Worm (Caenorhabditis elegans) whole organism, young adult: ENCODE measurements around the gene tag-65.

Experiments used
- F55B11.4 ChIP-seq: sonication (generic microtip); optimal IDR thresholded peaks from 2 replicates; lab custom pipeline; 2016; ENCODE audit warnings: missing compliant biosample characterization, missing genetic modification characterization, borderline replicate concordance; ENCODE audit not compliant: insufficient read depth
- lir-1 ChIP-seq: fragments of 200-800 bp; sonication (Bioruptor generic); conservative IDR thresholded peaks from 2 replicates; pipeline ENCODE4 v1.3.6; 2022; ENCODE audit warnings: missing genetic modification reagents, missing genetic modification characterization, missing compliant biosample characterization
- snpc-4 ChIP-seq, 5 experiments: fragments of 150-350 bp in 1 of 5; sonication (generic microtip) in 4 of 5; optimal IDR thresholded peaks; 2 replicates each; lab custom pipeline; 2014 to 2018; ENCODE audit warnings: missing genetic modification characterization in 5 of 5, missing biosample characterization in 3 of 5, antibody characterized with exemption in 2 of 5, mild to moderate bottlenecking in 2 of 5, missing compliant biosample characterization in 2 of 5, missing genotype in 2 of 5, moderate library complexity in 2 of 5, missing genetic modification reagents in 1 of 5
- unc-62 ChIP-seq: fragments of 150-350 bp; optimal IDR thresholded peaks from 2 replicates; lab custom pipeline; 2014; ENCODE audit warnings: missing biosample characterization, missing genetic modification reagents, missing genetic modification characterization

DNA sequence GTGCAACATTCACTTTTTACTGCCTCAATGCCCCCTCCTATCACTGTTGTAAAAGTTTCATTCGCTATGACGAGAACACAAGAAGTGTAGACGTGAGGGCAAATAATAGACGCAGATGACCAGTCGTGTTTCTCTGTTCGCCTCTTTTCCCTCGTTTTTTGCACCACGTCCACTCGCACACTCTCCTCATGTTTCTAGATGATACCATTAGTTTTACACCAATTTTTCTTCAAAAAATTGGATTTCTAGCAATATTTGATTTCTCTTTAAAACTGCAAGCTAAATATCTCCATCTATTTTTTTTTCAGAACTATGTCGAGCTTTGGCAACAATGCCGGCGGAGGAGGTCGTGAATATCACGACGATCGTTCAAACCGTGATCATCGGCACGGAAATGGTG is 13.3 kb downstream of the tag-65 start, which contains the start of gene rde-12:
- TF ChIP-seq snpc-4 (GFP tag; optimal IDR thresholded peaks at IDR 0.05; lab: Kevin White, UChicago), result no peak
- no peak for TF ChIP-seq snpc-4 (tag; optimal IDR thresholded peaks at IDR 0.05; lab: Kevin White, UChicago)
- TF ChIP-seq F55B11.4 (tag; lab: Kevin White, UChicago), result no peak
- TF ChIP-seq unc-62 (GFP tag; lab: Kevin White, UChicago), result no peak
- no peak for TF ChIP-seq lir-1 (GFP tag; lab: Robert Waterston, UW)
